Worm (Caenorhabditis elegans) whole organism, late embryonic: ENCODE measurements around the gene C45B11.9.

Experiments
- C08G9.2 ChIP-seq: sonication (generic microtip); optimal IDR thresholded peaks from 2 replicates; lab custom pipeline; 2016; ENCODE audit warnings: mild to moderate bottlenecking, missing genetic modification characterization, moderate library complexity, missing compliant biosample characterization
- C38D4.7 ChIP-seq: fragments of 200-800 bp; sonication (Bioruptor generic); optimal IDR thresholded peaks from 2 replicates; lab custom pipeline; 2018; ENCODE audit warnings: mild to moderate bottlenecking, missing genetic modification characterization, moderate library complexity, missing compliant biosample characterization
- K09A11.1 ChIP-seq: sonication (generic microtip); optimal IDR thresholded peaks from 2 replicates; lab custom pipeline; 2017; ENCODE audit warnings: antibody characterized with exemption, mild to moderate bottlenecking, missing genetic modification characterization, missing compliant biosample characterization; ENCODE audit not compliant: insufficient read depth
- T23F11.4 ChIP-seq: fragments of 200-800 bp; sonication (Bioruptor generic); optimal IDR thresholded peaks from 2 replicates; lab custom pipeline; 2018; ENCODE audit warnings: mild to moderate bottlenecking, missing genetic modification characterization, missing compliant biosample characterization
- Y22D7AL.16 ChIP-seq: sonication (generic microtip); optimal IDR thresholded peaks from 2 replicates; lab custom pipeline; 2016; ENCODE audit warnings: missing genetic modification characterization, missing compliant biosample characterization
- ahr-1 ChIP-seq: sonication (generic microtip); optimal IDR thresholded peaks from 2 replicates; lab custom pipeline; 2016; ENCODE audit warnings: missing genetic modification characterization, missing compliant biosample characterization
- ceh-14 ChIP-seq: sonication (generic microtip); optimal IDR thresholded peaks from 2 replicates; lab custom pipeline; 2016; ENCODE audit warnings: missing genotype, missing genetic modification characterization, missing compliant biosample characterization
- ceh-18 ChIP-seq: sonication (generic microtip); optimal IDR thresholded peaks from 2 replicates; lab custom pipeline; 2016; ENCODE audit warnings: missing genetic modification characterization, missing compliant biosample characterization
- ceh-19 ChIP-seq: fragments of 200-800 bp; sonication (Bioruptor generic); optimal IDR thresholded peaks from 2 replicates; lab custom pipeline; 2018; ENCODE audit warnings: mild to moderate bottlenecking, missing genetic modification characterization, missing compliant biosample characterization
- ceh-22 ChIP-seq: sonication (generic microtip); optimal IDR thresholded peaks from 2 replicates; lab custom pipeline; 2017; ENCODE audit warnings: missing biosample characterization, missing genetic modification characterization
- ceh-24 ChIP-seq: sonication (generic microtip); optimal IDR thresholded peaks from 2 replicates; lab custom pipeline; 2016; ENCODE audit warnings: mild to moderate bottlenecking, missing genetic modification characterization, missing compliant biosample characterization
- ceh-31 ChIP-seq: sonication (generic microtip); optimal IDR thresholded peaks from 2 replicates; lab custom pipeline; 2016; ENCODE audit warnings: missing genetic modification characterization, missing compliant biosample characterization
- ceh-34 ChIP-seq: sonication (generic microtip); optimal IDR thresholded peaks from 2 replicates; lab custom pipeline; 2016; ENCODE audit warnings: mild to moderate bottlenecking, missing genetic modification characterization, missing compliant biosample characterization
- ceh-45 ChIP-seq: fragments of 200-800 bp; sonication (Bioruptor generic); IDR thresholded peaks from 2 replicates; pipeline ENCODE4 v1.3.6; 2022; ENCODE audit warnings: missing genetic modification reagents, missing genetic modification characterization, missing compliant biosample characterization
- ceh-48 ChIP-seq: sonication (generic microtip); optimal IDR thresholded peaks from 2 replicates; lab custom pipeline; 2016; ENCODE audit warnings: missing genetic modification characterization, inconsistent platforms, missing compliant biosample characterization
- ceh-9 ChIP-seq: sonication (generic microtip); optimal IDR thresholded peaks from 2 replicates; lab custom pipeline; 2016; ENCODE audit warnings: mild to moderate bottlenecking, missing genetic modification characterization, inconsistent platforms, missing compliant biosample characterization
- che-1 ChIP-seq: sonication (generic microtip); optimal IDR thresholded peaks from 2 replicates; lab custom pipeline; 2016; ENCODE audit warnings: mild to moderate bottlenecking, missing genetic modification characterization, missing compliant biosample characterization
- dmd-4 ChIP-seq: sonication (generic microtip); optimal IDR thresholded peaks from 2 replicates; lab custom pipeline; 2016; ENCODE audit warnings: borderline replicate concordance, missing genetic modification characterization, missing compliant biosample characterization
- ets-4 ChIP-seq: sonication (generic microtip); optimal IDR thresholded peaks from 2 replicates; lab custom pipeline; 2016; ENCODE audit warnings: missing genetic modification characterization, missing compliant biosample characterization
- gmeb-2 ChIP-seq: sonication (generic microtip); optimal IDR thresholded peaks from 2 replicates; lab custom pipeline; 2016; ENCODE audit warnings: missing genetic modification characterization, inconsistent platforms, missing compliant biosample characterization
- hlh-13 ChIP-seq: fragments of 200-800 bp; sonication (Bioruptor generic); optimal IDR thresholded peaks from 2 replicates; lab custom pipeline; 2018; ENCODE audit warnings: mild to moderate bottlenecking, missing genetic modification characterization, missing compliant biosample characterization
- hlh-30 ChIP-seq: sonication (generic microtip); optimal IDR thresholded peaks from 2 replicates; lab custom pipeline; 2017; ENCODE audit warnings: antibody characterized with exemption, missing genetic modification characterization, missing compliant biosample characterization; ENCODE audit not compliant: insufficient read depth
- hlh-6 ChIP-seq: sonication (generic microtip); optimal IDR thresholded peaks from 2 replicates; lab custom pipeline; 2016; ENCODE audit warnings: missing genotype, missing genetic modification characterization, missing compliant biosample characterization
- hlh-8 ChIP-seq: sonication (generic microtip); optimal IDR thresholded peaks from 2 replicates; lab custom pipeline; 2016; ENCODE audit warnings: missing genotype, missing genetic modification characterization, missing compliant biosample characterization
- madf-2 ChIP-seq: sonication (generic microtip); optimal IDR thresholded peaks from 2 replicates; lab custom pipeline; 2017; ENCODE audit warnings: missing genetic modification characterization, missing compliant biosample characterization
- mec-3 ChIP-seq: sonication (generic microtip); optimal IDR thresholded peaks from 2 replicates; lab custom pipeline; 2016; ENCODE audit warnings: borderline replicate concordance, missing genetic modification characterization, missing compliant biosample characterization
- nhr-11 ChIP-seq: fragments of 150-350 bp; optimal IDR thresholded peaks from 2 replicates; lab custom pipeline; 2014; ENCODE audit warnings: missing biosample characterization, missing genetic modification characterization
- npax-4 ChIP-seq: sonication (generic microtip); optimal IDR thresholded peaks from 2 replicates; lab custom pipeline; 2016; ENCODE audit warnings: missing genetic modification characterization, missing compliant biosample characterization
- pax-1 ChIP-seq: fragments of 150-350 bp; optimal IDR thresholded peaks from 2 replicates; lab custom pipeline; 2014; ENCODE audit warnings: missing biosample characterization, missing genetic modification characterization
- pha-4 ChIP-seq: fragments of 150-350 bp; optimal IDR thresholded peaks from 2 replicates; lab custom pipeline; 2018; ENCODE audit warnings: missing biosample characterization, missing genetic modification reagents, missing genetic modification characterization
- pqm-1 ChIP-seq: sonication (generic microtip); optimal IDR thresholded peaks from 2 replicates; lab custom pipeline; 2016; ENCODE audit warnings: missing genetic modification characterization, missing compliant biosample characterization
- ref-2 ChIP-seq: sonication (generic microtip); optimal IDR thresholded peaks from 2 replicates; lab custom pipeline; 2016; ENCODE audit warnings: missing genetic modification characterization, missing compliant biosample characterization
- sdc-2 ChIP-seq: sonication (generic microtip); optimal IDR thresholded peaks from 2 replicates; lab custom pipeline; 2016; ENCODE audit warnings: missing genotype, missing genetic modification characterization, missing compliant biosample characterization
- sox-2 ChIP-seq: fragments of 200-800 bp; sonication (Bioruptor generic); IDR thresholded peaks from 2 replicates; pipeline ENCODE4 v1.3.6; 2022; ENCODE audit warnings: missing genetic modification reagents, missing genetic modification characterization, missing compliant biosample characterization
- syd-9 ChIP-seq: sonication (generic microtip); optimal IDR thresholded peaks from 2 replicates; lab custom pipeline; 2016; ENCODE audit warnings: mild to moderate bottlenecking, missing genetic modification characterization, moderate library complexity, missing compliant biosample characterization
- tbx-2 ChIP-seq: sonication (generic microtip); optimal IDR thresholded peaks from 2 replicates; lab custom pipeline; 2016; ENCODE audit warnings: missing genetic modification characterization, missing compliant biosample characterization
- tbx-7 ChIP-seq: sonication (generic microtip); optimal IDR thresholded peaks from 2 replicates; lab custom pipeline; 2016; ENCODE audit warnings: missing genotype, missing genetic modification characterization, missing compliant biosample characterization
- ttx-3 ChIP-seq: sonication (generic microtip); optimal IDR thresholded peaks from 2 replicates; lab custom pipeline; 2016; ENCODE audit warnings: missing genetic modification reagents, missing genetic modification characterization, missing compliant biosample characterization
- unc-42 ChIP-seq: sonication (generic microtip); optimal IDR thresholded peaks from 2 replicates; lab custom pipeline; 2016; ENCODE audit warnings: missing genotype, missing genetic modification characterization, missing compliant biosample characterization

Gene C45B11.9

DNA sequence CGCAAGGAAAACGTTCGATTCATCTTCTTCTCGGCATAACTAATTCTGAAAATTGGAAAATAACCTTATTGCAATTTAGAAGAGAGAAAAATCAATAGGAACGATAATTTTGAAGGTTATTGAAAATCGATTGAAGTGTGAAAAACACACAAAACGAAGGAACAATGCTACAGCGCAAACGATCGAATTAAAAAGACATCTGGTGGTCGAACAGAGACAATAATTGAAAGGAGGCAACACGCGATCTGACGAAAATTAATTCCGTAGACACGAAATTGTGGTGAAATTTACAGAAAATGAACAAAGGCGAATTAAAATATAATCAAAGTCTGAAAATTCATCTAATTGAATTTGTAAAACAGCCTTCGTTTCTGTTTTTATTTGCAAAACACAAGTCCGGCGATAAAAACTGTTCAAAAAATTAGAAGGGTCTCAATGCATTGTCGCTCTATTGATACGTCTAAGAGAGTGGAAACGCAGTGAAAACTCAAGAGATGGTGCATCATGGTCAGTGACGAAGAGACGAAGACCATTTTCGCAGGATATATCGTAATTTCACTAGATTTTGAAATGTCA lies 653 bp upstream of the C45B11.9 start, which contains the start of gene pak-2 (continued):
- peak; percentile 73 for TF ChIP-seq hlh-6
- TF ChIP-seq hlh-13 (GFP tag; lab: Kevin White, UChicago), result no peak
- TF ChIP-seq mec-3, result peak; percentile 87
- no peak for TF ChIP-seq hlh-30 (tag; lab: Kevin White, UChicago)
- TF ChIP-seq ceh-48 (tag; lab: Kevin White, UChicago), result no peak
- peak; percentile 34 for TF ChIP-seq dmd-4 (tag; lab: Kevin White, UChicago)
- TF ChIP-seq ceh-45 (GFP tag; lab: Robert Waterston, UW), result no peak
- peak; percentile 59 for TF ChIP-seq ceh-19 (GFP tag; lab: Kevin White, UChicago)
- peak; percentile 36 for TF ChIP-seq sdc-2
- peak; percentile 42 for TF ChIP-seq pax-1 (tag; lab: Kevin White, UChicago)
- TF ChIP-seq madf-2 (tag; lab: Kevin White, UChicago), result peak; percentile 45
- TF ChIP-seq tbx-7, result peak; percentile 90
- TF ChIP-seq tbx-2 (tag; lab: Kevin White, UChicago), result peak; percentile 98
- peak; percentile 100 for TF ChIP-seq ceh-31 (tag; lab: Kevin White, UChicago)
- TF ChIP-seq ets-4 (tag; lab: Kevin White, UChicago), result peak; percentile 97
- TF ChIP-seq ttx-3 (tag; lab: Kevin White, UChicago), result peak; percentile 47
- TF ChIP-seq pqm-1 (tag; lab: Kevin White, UChicago), result peak; percentile 64
- no peak for TF ChIP-seq npax-4 (tag; lab: Kevin White, UChicago)
- peak; percentile 97 for TF ChIP-seq ref-2 (tag; lab: Kevin White, UChicago)
- TF ChIP-seq ceh-24 (tag; lab: Kevin White, UChicago), result no peak
- TF ChIP-seq nhr-11, result no peak

DNA sequence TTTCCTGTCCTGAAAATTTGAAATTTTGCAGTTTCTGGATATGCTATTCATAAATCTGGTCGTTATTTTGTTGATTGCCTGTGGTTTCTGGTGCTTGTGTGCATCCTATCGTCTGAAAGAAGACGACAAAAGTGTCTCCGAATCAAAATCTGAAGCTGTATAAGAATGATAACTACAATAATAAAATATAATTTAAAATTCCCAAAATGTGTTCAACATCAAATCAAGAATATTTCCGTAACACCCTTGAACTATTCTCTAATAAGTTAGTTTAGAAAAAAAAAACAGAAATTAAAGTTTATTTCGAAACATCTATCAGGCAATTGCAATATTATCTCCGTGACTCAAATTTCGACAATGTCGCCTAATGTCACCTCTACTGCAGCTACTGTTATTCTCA lies 353 bp downstream of the C45B11.9 start, which contains the start of gene C45B11.8:
C45B11.8 (plus strand) TSS at position 301 of the 400 bp plus-strand sequence.
- TF ChIP-seq che-1 (tag; lab: Kevin White, UChicago) (no peak), ceh-48 (tag; lab: Kevin White, UChicago) (no peak), ceh-18 (tag; lab: Kevin White, UChicago) (no peak), T23F11.4 (no peak), nhr-11 (no peak), ttx-3 (tag; lab: Kevin White, UChicago) (no peak)

DNA sequence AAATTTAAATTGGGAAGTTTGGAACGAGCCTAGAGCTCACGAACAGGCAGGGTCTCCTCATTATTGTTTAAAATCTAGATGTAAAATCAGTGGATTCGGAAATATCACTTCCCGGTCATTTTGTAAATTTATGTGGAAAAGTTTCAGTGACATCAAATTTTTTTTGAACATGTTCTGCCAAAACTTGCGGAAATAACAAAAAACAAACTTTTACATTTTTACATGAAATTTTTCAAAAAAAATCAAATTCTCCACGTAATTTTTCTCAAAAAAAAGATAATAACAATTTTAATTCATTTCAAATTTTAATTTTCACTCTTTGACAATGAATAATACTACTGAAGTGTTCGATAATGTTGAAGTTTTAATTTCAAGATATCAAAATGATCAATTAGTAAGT lies 1.4 kb downstream of the C45B11.9 start, which contains the start of gene C45B11.5:
C45B11.5 (plus strand) TSS at position 301 of the 400 bp plus-strand sequence.
- TF ChIP-seq mec-3 (no peak), K09A11.1 (no peak), sox-2 (no peak), ceh-14 (tag; lab: Kevin White, UChicago) (no peak), ceh-9 (no peak), ceh-24 (tag; lab: Kevin White, UChicago) (no peak), pha-4 (tag; lab: Kevin White, UChicago) (no peak), tbx-2 (tag; lab: Kevin White, UChicago) (no peak), ref-2 (tag; lab: Kevin White, UChicago) (no peak), ahr-1 (tag; lab: Kevin White, UChicago) (no peak), C38D4.7 (GFP tag; lab: Kevin White, UChicago) (no peak), tbx-7 (no peak), ceh-22 (tag; lab: Kevin White, UChicago) (no peak), gmeb-2 (no peak), nhr-11 (no peak), Y22D7AL.16 (no peak), syd-9 (tag; lab: Kevin White, UChicago) (no peak), ceh-34 (tag; lab: Kevin White, UChicago) (no peak)

DNA sequence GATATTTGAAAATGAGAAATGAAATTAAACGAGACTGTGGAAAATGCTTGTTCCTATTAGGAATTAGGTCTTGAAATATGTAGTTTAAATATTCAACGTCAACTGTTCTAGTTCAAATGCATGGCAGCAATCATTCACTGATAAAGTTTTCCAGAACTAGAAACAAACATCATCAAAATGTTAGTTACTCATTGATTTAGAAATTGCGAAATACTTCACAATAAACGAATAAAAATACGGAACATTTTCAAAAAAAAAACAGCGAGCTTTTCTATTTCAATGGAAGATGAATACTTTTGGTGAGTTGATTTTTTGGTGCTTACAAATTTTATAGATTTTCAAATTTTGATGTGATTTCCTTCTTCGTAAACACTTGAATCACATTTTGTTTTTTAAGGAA lies 2.4 kb downstream of the C45B11.9 start, which contains the start of gene C45B11.2:
C45B11.2 (plus strand) TSS at position 173 of the 400 bp plus-strand sequence.
- TF ChIP-seq unc-42 (tag; lab: Kevin White, UChicago) (no peak), hlh-13 (GFP tag; lab: Kevin White, UChicago) (no peak), C08G9.2 (tag; lab: Kevin White, UChicago) (no peak), ttx-3 (tag; lab: Kevin White, UChicago) (no peak), hlh-30 (tag; lab: Kevin White, UChicago) (no peak), hlh-8 (tag; lab: Kevin White, UChicago) (no peak)
